Fruit fly (Drosophila melanogaster) whole organism, embryonic: ENCODE measurements around the gene CG8300.

Experiments
- CG10267 ChIP-seq: fragments of 200-800 bp; sonication (Bioruptor generic); optimal IDR thresholded peaks from 2 replicates; lab custom pipeline; 2018; ENCODE audit warnings: missing biosample characterization, mild to moderate bottlenecking, missing genetic modification characterization, moderate library complexity
- CG10979 ChIP-seq: fragments of 200-800 bp; sonication (Bioruptor generic); optimal IDR thresholded peaks from 2 replicates; lab custom pipeline; 2018; ENCODE audit warnings: missing biosample characterization, mild to moderate bottlenecking, missing genetic modification characterization, moderate library complexity
- CG11504 ChIP-seq: fragments of 200-800 bp; sonication (Bioruptor generic); optimal IDR thresholded peaks from 3 replicates; lab custom pipeline; 2019; ENCODE audit warnings: missing biosample characterization, mild to moderate bottlenecking, missing genetic modification characterization, moderate library complexity
- CG11696 ChIP-seq: fragments of 200-800 bp; sonication (Bioruptor generic); IDR thresholded peaks from 2 replicates; pipeline ENCODE4 v1.3.6; 2022; ENCODE audit warnings: missing biosample characterization, missing genetic modification characterization
- CG12391 ChIP-seq: fragments of 200-800 bp; sonication (Bioruptor generic); optimal IDR thresholded peaks from 3 replicates; lab custom pipeline; 2018; ENCODE audit warnings: missing biosample characterization, mild to moderate bottlenecking, missing genetic modification characterization, moderate library complexity
- CG13424 ChIP-seq: fragments of 200-800 bp; sonication (Bioruptor generic); optimal IDR thresholded peaks from 2 replicates; lab custom pipeline; 2019; ENCODE audit warnings: missing biosample characterization, mild to moderate bottlenecking, missing genetic modification characterization, moderate library complexity
- CG14710 ChIP-seq: fragments of 200-800 bp; sonication (Bioruptor generic); optimal IDR thresholded peaks from 3 replicates; lab custom pipeline; 2019; ENCODE audit warnings: missing biosample characterization, mild to moderate bottlenecking, missing genetic modification characterization, moderate library complexity
- CG15696 ChIP-seq: fragments of 200-800 bp; sonication (Bioruptor generic); optimal IDR thresholded peaks from 2 replicates; lab custom pipeline; 2019; ENCODE audit warnings: missing biosample characterization, mild to moderate bottlenecking, missing genetic modification characterization, moderate library complexity
- CG1603 ChIP-seq: fragments of 200-800 bp; sonication (Bioruptor generic); optimal IDR thresholded peaks from 2 replicates; lab custom pipeline; 2019; ENCODE audit warnings: missing biosample characterization, mild to moderate bottlenecking, missing genetic modification characterization, moderate library complexity
- CG17328 ChIP-seq: fragments of 200-800 bp; sonication (Bioruptor generic); IDR thresholded peaks from 2 replicates; pipeline ENCODE4 v1.3.6; 2022; ENCODE audit warnings: missing biosample characterization, missing genetic modification characterization
- CG17361 ChIP-seq: fragments of 200-800 bp; sonication (Bioruptor generic); IDR thresholded peaks from 3 replicates; pipeline ENCODE4 v1.3.6; 2022; ENCODE audit warnings: missing biosample characterization, missing genetic modification characterization
- CG17829 ChIP-seq: fragments of 200-800 bp; optimal IDR thresholded peaks from 2 replicates; lab custom pipeline; 2019; ENCODE audit warnings: missing biosample characterization, mild to moderate bottlenecking, missing genetic modification characterization, moderate library complexity
- CG18011 ChIP-seq: fragments of 200-800 bp; sonication (Bioruptor generic); optimal IDR thresholded peaks from 2 replicates; lab custom pipeline; 2017; ENCODE audit warnings: missing biosample characterization, missing genetic modification characterization, mild to moderate bottlenecking, moderate library complexity, missing genotype
- CG18262 ChIP-seq: fragments of 200-800 bp; optimal IDR thresholded peaks from 3 replicates; lab custom pipeline; 2019; ENCODE audit warnings: missing biosample characterization, mild to moderate bottlenecking, missing genetic modification characterization, moderate library complexity
- CG2712 ChIP-seq: fragments of 200-800 bp; optimal IDR thresholded peaks from 3 replicates; lab custom pipeline; 2019; ENCODE audit warnings: missing biosample characterization, mild to moderate bottlenecking, missing genetic modification characterization, moderate library complexity
- CG3726 ChIP-seq: fragments of 200-800 bp; sonication (Bioruptor generic); IDR thresholded peaks from 3 replicates; pipeline ENCODE4, ENCODE4 v1.3.6; 2022; ENCODE audit warnings: missing biosample characterization, missing genetic modification characterization
- CG4282 ChIP-seq: fragments of 200-800 bp; sonication (Bioruptor generic); optimal IDR thresholded peaks from 2 replicates; lab custom pipeline; 2016; ENCODE audit warnings: missing biosample characterization, missing genetic modification characterization
- CG4617 ChIP-seq: fragments of 200-800 bp; sonication (Bioruptor generic); optimal IDR thresholded peaks from 3 replicates; lab custom pipeline; 2016; ENCODE audit warnings: missing biosample characterization, missing genetic modification characterization, borderline replicate concordance
- CG7745 ChIP-seq: fragments of 200-800 bp; sonication (Bioruptor generic); optimal IDR thresholded peaks from 2 replicates; lab custom pipeline; 2018; ENCODE audit warnings: missing biosample characterization, mild to moderate bottlenecking, missing genetic modification characterization, moderate library complexity
- CG7839 ChIP-seq: fragments of 200-800 bp; sonication (Bioruptor generic); optimal IDR thresholded peaks from 3 replicates; lab custom pipeline; 2018; ENCODE audit warnings: missing biosample characterization, mild to moderate bottlenecking, missing genetic modification characterization, moderate library complexity
- CG8359 ChIP-seq: fragments of 200-800 bp; sonication (Bioruptor generic); optimal IDR thresholded peaks from 2 replicates; lab custom pipeline; 2017; ENCODE audit warnings: missing biosample characterization, mild to moderate bottlenecking, missing genetic modification characterization, borderline replicate concordance
- Deaf1 ChIP-seq: fragments of 200-800 bp; optimal IDR thresholded peaks from 3 replicates; lab custom pipeline; 2019; ENCODE audit warnings: missing biosample characterization, mild to moderate bottlenecking, missing genetic modification characterization, moderate library complexity
- Drgx ChIP-seq: fragments of 200-800 bp; sonication (Bioruptor generic); IDR thresholded peaks from 2 replicates; pipeline ENCODE4 v1.3.6; 2022; ENCODE audit warnings: missing biosample characterization, missing genetic modification characterization
- Elba2 ChIP-seq: fragments of 200-800 bp; sonication (Bioruptor generic); optimal IDR thresholded peaks from 3 replicates; lab custom pipeline; 2016; ENCODE audit warnings: missing biosample characterization, missing genetic modification characterization
- Fer1 ChIP-seq: fragments of 200-800 bp; sonication (Bioruptor generic); optimal IDR thresholded peaks from 2 replicates; lab custom pipeline; 2017; ENCODE audit warnings: missing biosample characterization, mild to moderate bottlenecking, missing genetic modification characterization
- Hsf ChIP-seq: fragments of 200-800 bp; sonication (Bioruptor generic); optimal IDR thresholded peaks from 3 replicates; lab custom pipeline; 2016; ENCODE audit warnings: missing biosample characterization, missing genetic modification characterization
- MBD-R2 ChIP-seq: fragments of 200-800 bp; sonication (Bioruptor generic); IDR thresholded peaks from 2 replicates; pipeline ENCODE4 v1.3.6; 2022; ENCODE audit warnings: missing biosample characterization, missing genetic modification characterization
- MTF-1 ChIP-seq: fragments of 200-800 bp; sonication (Bioruptor generic); optimal IDR thresholded peaks from 2 replicates; lab custom pipeline; 2018; ENCODE audit warnings: missing biosample characterization, mild to moderate bottlenecking, missing genetic modification characterization, borderline replicate concordance
- Oli ChIP-seq: fragments of 200-800 bp; sonication (Bioruptor generic); optimal IDR thresholded peaks from 2 replicates; lab custom pipeline; 2018; ENCODE audit warnings: missing biosample characterization, mild to moderate bottlenecking, missing genetic modification characterization, moderate library complexity
- Sox102F ChIP-seq: fragments of 200-800 bp; sonication (Bioruptor generic); optimal IDR thresholded peaks from 2 replicates; lab custom pipeline; 2018; ENCODE audit warnings: missing biosample characterization, mild to moderate bottlenecking, missing genetic modification characterization, moderate library complexity
- ab ChIP-seq: fragments of 200-800 bp; sonication (Bioruptor generic); optimal IDR thresholded peaks from 2 replicates; lab custom pipeline; 2016; ENCODE audit warnings: missing biosample characterization, missing genetic modification characterization
- chn ChIP-seq: fragments of 200-800 bp; sonication (Bioruptor generic); optimal IDR thresholded peaks from 2 replicates; lab custom pipeline; 2016; ENCODE audit warnings: missing biosample characterization, missing genetic modification characterization
- dmrt99B ChIP-seq: fragments of 200-800 bp; sonication (Bioruptor generic); optimal IDR thresholded peaks from 2 replicates; lab custom pipeline; 2018; ENCODE audit warnings: missing biosample characterization, mild to moderate bottlenecking, missing genetic modification characterization, moderate library complexity
- fd96Cb ChIP-seq: fragments of 200-800 bp; sonication (Bioruptor generic); optimal IDR thresholded peaks from 2 replicates; lab custom pipeline; 2018; ENCODE audit warnings: missing biosample characterization, mild to moderate bottlenecking, missing genetic modification characterization, moderate library complexity
- gem ChIP-seq: fragments of 200-800 bp; sonication (Bioruptor generic); optimal IDR thresholded peaks from 2 replicates; lab custom pipeline; 2019; ENCODE audit warnings: missing biosample characterization, mild to moderate bottlenecking, missing genetic modification characterization, moderate library complexity
- gsb-n ChIP-seq: fragments of 200-800 bp; sonication (Bioruptor generic); optimal IDR thresholded peaks from 3 replicates; lab custom pipeline; 2018; ENCODE audit warnings: missing biosample characterization, mild to moderate bottlenecking, missing genetic modification characterization
- jumu ChIP-seq: fragments of 200-800 bp; sonication (Bioruptor generic); optimal IDR thresholded peaks from 3 replicates; lab custom pipeline; 2016; ENCODE audit warnings: missing biosample characterization, missing genetic modification characterization
- lola ChIP-seq, 3 experiments: fragments of >200 bp in 2 of 3; fragments of 200-800 bp in 1 of 3; sonication (Bioruptor generic) in 1 of 3; optimal IDR thresholded peaks; 2 replicates each; lab custom pipeline; 2017 to 2019; ENCODE audit warnings: missing biosample characterization in 3 of 3, missing genetic modification characterization in 3 of 3, mild to moderate bottlenecking in 1 of 3, moderate library complexity in 1 of 3
- nmo ChIP-seq: fragments of 200-800 bp; sonication (Bioruptor generic); optimal IDR thresholded peaks from 2 replicates; lab custom pipeline; 2018; ENCODE audit warnings: missing biosample characterization, mild to moderate bottlenecking, missing genetic modification characterization, moderate library complexity
- pfk ChIP-seq: fragments of 200-800 bp; sonication (Bioruptor generic); optimal IDR thresholded peaks from 2 replicates; lab custom pipeline; 2018; ENCODE audit warnings: missing biosample characterization, mild to moderate bottlenecking, missing genetic modification characterization, moderate library complexity
- prd ChIP-seq, 3 experiments: fragments of >200 bp in 2 of 3; fragments of 200-800 bp in 1 of 3; sonication (Bioruptor generic) in 1 of 3; optimal IDR thresholded peaks in 2 of 3; IDR thresholded peaks in 1 of 3; 2 replicates in 2 of 3; 3 replicates in 1 of 3; pipeline versions ENCODE4 v1.3.6 to Lab custom; 2017 to 2022; ENCODE audit warnings: missing biosample characterization in 1 of 3, missing genetic modification characterization in 1 of 3
- row ChIP-seq: fragments of 200-800 bp; sonication (Bioruptor generic); IDR thresholded peaks from 3 replicates; pipeline ENCODE4 v1.3.6; 2022; ENCODE audit warnings: missing biosample characterization, missing genetic modification characterization
- slbo ChIP-seq: fragments of 200-800 bp; sonication (Bioruptor generic); IDR thresholded peaks from 2 replicates; pipeline ENCODE4 v1.3.6; 2022; ENCODE audit warnings: missing biosample characterization, missing genetic modification characterization
- tio ChIP-seq: fragments of 200-800 bp; sonication (Bioruptor generic); optimal IDR thresholded peaks from 2 replicates; lab custom pipeline; 2017; ENCODE audit warnings: missing biosample characterization, missing genetic modification characterization, inconsistent platforms
- unpg ChIP-seq: fragments of 200-800 bp; sonication (Bioruptor generic); optimal IDR thresholded peaks from 3 replicates; lab custom pipeline; 2018; ENCODE audit warnings: missing biosample characterization, mild to moderate bottlenecking, missing genetic modification characterization, moderate library complexity
- wek ChIP-seq: fragments of 200-800 bp; sonication (Bioruptor generic); optimal IDR thresholded peaks from 3 replicates; lab custom pipeline; 2018; ENCODE audit warnings: missing biosample characterization, mild to moderate bottlenecking, missing genetic modification characterization, moderate library complexity
- zen ChIP-seq: fragments of 200-800 bp; sonication (Bioruptor generic); optimal IDR thresholded peaks from 3 replicates; lab custom pipeline; 2018; ENCODE audit warnings: missing biosample characterization, mild to moderate bottlenecking, missing genetic modification characterization, moderate library complexity
- zfh1 ChIP-seq: fragments of 200-800 bp; sonication (Bioruptor generic); IDR thresholded peaks from 3 replicates; pipeline ENCODE4 v1.3.6; 2022; ENCODE audit warnings: missing biosample characterization, missing genetic modification characterization

Gene CG8300

DNA sequence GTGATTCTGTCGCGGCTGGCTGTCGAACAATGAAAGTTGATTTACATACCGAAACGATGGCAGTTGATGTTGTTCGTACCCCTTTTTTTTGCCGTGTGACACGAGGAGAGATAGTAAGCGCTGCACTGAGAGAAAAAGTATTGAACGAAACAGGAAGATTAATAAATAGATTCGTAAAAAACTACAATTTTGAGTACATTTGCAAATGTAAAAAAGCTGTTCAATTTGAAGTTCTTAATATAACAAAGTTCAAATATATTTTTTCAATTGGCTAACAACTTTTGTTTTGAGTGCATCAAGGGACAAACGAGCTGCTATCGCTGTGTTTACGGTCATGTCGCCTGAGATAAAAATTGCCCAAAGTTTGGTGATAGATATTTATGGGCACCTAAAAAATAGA is 17.3 kb downstream of the CG8300 start:
- TF ChIP-seq CG3726 (GFP tag; lab: Robert Waterston, UW) (no peak), CG2712 (tag; lab: Kevin White, UChicago) (peak; percentile 49), CG14710 (tag; lab: Kevin White, UChicago) (peak; percentile 25), unpg (GFP tag; lab: Kevin White, UChicago) (peak; percentile 11), CG4617 (GFP tag; lab: Kevin White, UChicago) (no peak), nmo (peak; percentile 18), row (GFP tag; lab: Robert Waterston, UW) (peak; percentile 46; the same call in 2 of the 3 replicates), ab (no peak), tio (peak; percentile 17), Hsf (GFP tag; lab: Kevin White, UChicago) (peak; percentile 2), MTF-1 (GFP tag; lab: Kevin White, UChicago) (no peak), CG11504 (peak; percentile 30), lola (GFP tag; optimal IDR thresholded peaks at IDR 0.05; lab: Kevin White, UChicago) (peak in 1 of 3 experiments; percentile 49), CG4282 (no peak), CG1603 (peak; percentile 23), pfk (GFP tag; lab: Kevin White, UChicago) (no peak), Sox102F (peak; percentile 10), prd (optimal IDR thresholded peaks at IDR 0.05; lab: Kevin White, UChicago) (no peak), prd (GFP tag; IDR thresholded peaks at IDR 0.05; lab: Robert Waterston, UW) (peak; percentile 61; the same call in 1 of the 3 replicates), CG17328 (0 out of 2 replicates have a peak, but pooled peaks have one; percentile 32), Elba2 (GFP tag; lab: Kevin White, UChicago) (no peak), Deaf1 (no peak), zfh1 (GFP tag; lab: Robert Waterston, UW) (0 out of 3 replicates have a peak, but pooled peaks have one; percentile 10), fd96Cb (tag; lab: Kevin White, UChicago) (peak; percentile 11), CG18011 (no peak), CG18262 (peak; percentile 26), Oli (tag; lab: Kevin White, UChicago) (peak; percentile 14), slbo (GFP tag; lab: Robert Waterston, UW) (no peak), Fer1 (GFP tag; lab: Kevin White, UChicago) (no peak), dmrt99B (peak; percentile 18), gem (tag; lab: Kevin White, UChicago) (peak; percentile 50), MBD-R2 (no peak), CG10267 (tag; lab: Kevin White, UChicago) (peak; percentile 26), CG7745 (no peak), gsb-n (tag; lab: Kevin White, UChicago) (peak; percentile 17), CG8359 (GFP tag; lab: Kevin White, UChicago) (no peak), CG12391 (peak; percentile 20), CG10979 (tag; lab: Kevin White, UChicago) (peak; percentile 42), CG13424 (tag; lab: Kevin White, UChicago) (peak; percentile 1), CG17829 (peak; percentile 18), wek (GFP tag; lab: Kevin White, UChicago) (no peak), zen (tag; lab: Kevin White, UChicago) (peak; percentile 51), CG17361 (0 out of 3 replicates have a peak, but pooled peaks have one; percentile 29), CG11696 (GFP tag; lab: Robert Waterston, UW) (0 out of 2 replicates have a peak, but pooled peaks have one; percentile 17), CG7839 (tag; lab: Kevin White, UChicago) (peak; percentile 22), chn (GFP tag; lab: Kevin White, UChicago) (no peak), Drgx (GFP tag; lab: Robert Waterston, UW) (no peak), jumu (GFP tag; lab: Kevin White, UChicago) (no peak), CG15696 (tag; lab: Kevin White, UChicago) (peak; percentile 10)
